Fruit fly (Drosophila melanogaster) whole organism, wandering third instar larva: ENCODE data around the gene CG34316.

Source experiments
- CG32264 ChIP-seq: fragments of 200-800 bp; sonication (Bioruptor generic); optimal IDR thresholded peaks from 2 replicates; lab custom pipeline; 2016; ENCODE audit warnings: missing biosample characterization, missing genetic modification characterization
- Dfd ChIP-seq: fragments of >200 bp; optimal IDR thresholded peaks from 2 replicates; lab custom pipeline; 2017; ENCODE audit warnings: missing biosample characterization, missing genetic modification characterization
- Hnf4 ChIP-seq: fragments of 200-800 bp; sonication (Bioruptor generic); optimal IDR thresholded peaks from 2 replicates; lab custom pipeline; 2016; ENCODE audit warnings: missing biosample characterization, mild to moderate bottlenecking, missing genetic modification characterization
- OdsH ChIP-seq: fragments of 200-800 bp; sonication (Bioruptor generic); optimal IDR thresholded peaks from 2 replicates; lab custom pipeline; 2016; ENCODE audit warnings: missing biosample characterization, mild to moderate bottlenecking, missing genetic modification characterization
- brk ChIP-seq: fragments of 200-800 bp; sonication (Bioruptor generic); optimal IDR thresholded peaks from 2 replicates; lab custom pipeline; 2016; ENCODE audit warnings: missing biosample characterization, mild to moderate bottlenecking, missing genetic modification characterization
- foxo ChIP-seq, 2 experiments: fragments of 200-800 bp; sonication (Bioruptor generic); optimal IDR thresholded peaks; 2 replicates in 1 of 2; 3 replicates in 1 of 2; lab custom pipeline; 2016 to 2017; ENCODE audit warnings: missing biosample characterization in 2 of 2, missing genetic modification characterization in 2 of 2
- h ChIP-seq: fragments of 200-800 bp; sonication (Bioruptor generic); optimal IDR thresholded peaks from 3 replicates; lab custom pipeline; 2016; ENCODE audit warnings: missing biosample characterization, mild to moderate bottlenecking, missing genetic modification characterization
- lola ChIP-seq: fragments of >200 bp; optimal IDR thresholded peaks from 2 replicates; lab custom pipeline; 2017; ENCODE audit warnings: missing biosample characterization, missing genetic modification characterization
- usp ChIP-seq: fragments of >200 bp; optimal IDR thresholded peaks from 2 replicates; lab custom pipeline; 2017; ENCODE audit warnings: missing biosample characterization, missing genetic modification characterization

dm6 chr3R:15208712-15209499 lies 21.5 kb upstream of the CG34316 start, which contains the start of the genes Spn88Eb and Mau2:
- TF ChIP-seq OdsH: peak; percentile 18
- TF ChIP-seq h (GFP tag; lab: Kevin White, UChicago): no peak
- TF ChIP-seq lola (GFP tag; lab: Kevin White, UChicago): no peak
- no peak for TF ChIP-seq Hnf4 (GFP tag; lab: Kevin White, UChicago)
- no peak for TF ChIP-seq CG32264 (GFP tag; lab: Kevin White, UChicago)
- TF ChIP-seq usp (GFP tag; lab: Kevin White, UChicago): no peak
- TF ChIP-seq foxo (GFP tag; optimal IDR thresholded peaks at IDR 0.05; lab: Kevin White, UChicago): peak in 1 of 2 experiments; percentile 81
- TF ChIP-seq Dfd (GFP tag; lab: Kevin White, UChicago): no peak
- no peak for TF ChIP-seq brk (GFP tag; lab: Kevin White, UChicago)
